Fruit fly (Drosophila melanogaster) whole organism, embryonic: ENCODE results near the gene CG5592.

Source experiments
- Aef1 ChIP-seq: fragments of 200-800 bp; sonication (Bioruptor generic); IDR thresholded peaks from 3 replicates; pipeline ENCODE4 v1.3.6; 2022; ENCODE audit warnings: missing biosample characterization, missing genetic modification characterization
- Asciz ChIP-seq: fragments of 200-800 bp; sonication (Bioruptor generic); optimal IDR thresholded peaks from 2 replicates; lab custom pipeline; 2017; ENCODE audit warnings: missing biosample characterization, mild to moderate bottlenecking, missing genetic modification characterization, missing genetic modification reagents
- BEAF-32 ChIP-seq: fragments of 200-800 bp; sonication (Bioruptor generic); optimal IDR thresholded peaks from 3 replicates; lab custom pipeline; 2017; ENCODE audit warnings: missing biosample characterization, missing genetic modification characterization, mild to moderate bottlenecking, moderate library complexity, missing genetic modification reagents
- Bdp1 ChIP-seq: fragments of 200-800 bp; sonication (Bioruptor generic); optimal IDR thresholded peaks from 3 replicates; lab custom pipeline; 2016; ENCODE audit warnings: missing biosample characterization, missing genetic modification characterization
- CG1233 ChIP-seq: fragments of 200-800 bp; sonication (Bioruptor generic); optimal IDR thresholded peaks from 4 replicates; lab custom pipeline; 2018; ENCODE audit warnings: missing biosample characterization, mild to moderate bottlenecking, missing genetic modification characterization
- CG12744 ChIP-seq: fragments of 200-800 bp; sonication (Bioruptor generic); optimal IDR thresholded peaks from 2 replicates; lab custom pipeline; 2016; ENCODE audit warnings: missing biosample characterization, missing genetic modification characterization
- CG13287 ChIP-seq: fragments of 200-800 bp; sonication (Bioruptor generic); IDR thresholded peaks from 2 replicates; pipeline ENCODE4 v1.3.6; 2022; ENCODE audit warnings: missing biosample characterization, missing genetic modification characterization; ENCODE audit not compliant: partially characterized antibody
- CG16779 ChIP-seq: fragments of 200-800 bp; sonication (Bioruptor generic); IDR thresholded peaks from 2 replicates; pipeline ENCODE4 v1.3.6; 2022; ENCODE audit warnings: missing biosample characterization, missing genetic modification characterization
- CG17361 ChIP-seq: fragments of 200-800 bp; sonication (Bioruptor generic); IDR thresholded peaks from 3 replicates; pipeline ENCODE4 v1.3.6; 2022; ENCODE audit warnings: missing biosample characterization, missing genetic modification characterization
- CG17612 ChIP-seq: fragments of 200-800 bp; sonication (Bioruptor generic); IDR thresholded peaks from 2 replicates; pipeline ENCODE4 v1.3.6; 2022; ENCODE audit warnings: missing biosample characterization, missing genetic modification characterization
- CG18011 ChIP-seq: fragments of 200-800 bp; sonication (Bioruptor generic); optimal IDR thresholded peaks from 2 replicates; lab custom pipeline; 2017; ENCODE audit warnings: missing biosample characterization, missing genetic modification characterization, mild to moderate bottlenecking, moderate library complexity, missing genotype
- CG2678 ChIP-seq: fragments of 200-800 bp; sonication (Bioruptor generic); optimal IDR thresholded peaks from 3 replicates; lab custom pipeline; 2019; ENCODE audit warnings: missing biosample characterization, mild to moderate bottlenecking, missing genetic modification characterization, moderate library complexity
- CG31365 ChIP-seq: fragments of 200-800 bp; sonication (Bioruptor generic); optimal IDR thresholded peaks from 2 replicates; lab custom pipeline; 2018; ENCODE audit warnings: missing biosample characterization, mild to moderate bottlenecking, missing genetic modification characterization
- CG3726 ChIP-seq: fragments of 200-800 bp; sonication (Bioruptor generic); IDR thresholded peaks from 3 replicates; pipeline ENCODE4, ENCODE4 v1.3.6; 2022; ENCODE audit warnings: missing biosample characterization, missing genetic modification characterization
- CG42726 ChIP-seq: fragments of 200-800 bp; sonication (Bioruptor generic); IDR thresholded peaks from 2 replicates; pipeline ENCODE4 v1.3.6; 2022; ENCODE audit warnings: missing biosample characterization, missing genetic modification characterization; ENCODE audit not compliant: partially characterized antibody
- CG4282 ChIP-seq: fragments of 200-800 bp; sonication (Bioruptor generic); optimal IDR thresholded peaks from 2 replicates; lab custom pipeline; 2016; ENCODE audit warnings: missing biosample characterization, missing genetic modification characterization
- CG4820 ChIP-seq: fragments of 200-800 bp; sonication (Bioruptor generic); optimal IDR thresholded peaks from 3 replicates; lab custom pipeline; 2016; ENCODE audit warnings: missing biosample characterization, missing genetic modification characterization
- CG5953 ChIP-seq: fragments of 200-800 bp; sonication (Bioruptor generic); IDR thresholded peaks from 2 replicates; pipeline ENCODE4 v1.3.6; 2022; ENCODE audit warnings: missing biosample characterization, missing genetic modification characterization
- CG6175 ChIP-seq: fragments of 200-800 bp; sonication (Bioruptor generic); IDR thresholded peaks from 3 replicates; pipeline ENCODE4 v1.3.6; 2022; ENCODE audit warnings: missing biosample characterization, missing genetic modification characterization
- CG6272 ChIP-seq: fragments of 200-800 bp; sonication (Bioruptor generic); IDR thresholded peaks from 2 replicates; pipeline ENCODE4 v1.3.6; 2022; ENCODE audit warnings: missing biosample characterization, missing genetic modification characterization
- CG6791 ChIP-seq: fragments of 200-800 bp; sonication (Bioruptor generic); IDR thresholded peaks from 3 replicates; pipeline ENCODE4 v1.3.6; 2022; ENCODE audit warnings: missing biosample characterization, missing genetic modification characterization; ENCODE audit not compliant: partially characterized antibody
- CG7357 ChIP-seq: fragments of 200-800 bp; sonication (Bioruptor generic); IDR thresholded peaks from 3 replicates; pipeline ENCODE4 v1.3.6; 2022; ENCODE audit warnings: missing biosample characterization, missing genetic modification characterization
- CG8290 ChIP-seq, 3 experiments: fragments of 200-800 bp; sonication (Bioruptor generic); optimal IDR thresholded peaks; 2 replicates each; lab custom pipeline; 2016 to 2019; ENCODE audit warnings: missing biosample characterization in 3 of 3, missing genetic modification characterization in 3 of 3, mild to moderate bottlenecking in 2 of 3, moderate library complexity in 1 of 3
- Dad ChIP-seq: fragments of 200-800 bp; sonication (Bioruptor generic); optimal IDR thresholded peaks from 3 replicates; lab custom pipeline; 2016; ENCODE audit warnings: missing biosample characterization, missing genetic modification characterization
- Dbx ChIP-seq: fragments of 200-800 bp; sonication (Bioruptor generic); IDR thresholded peaks from 3 replicates; pipeline ENCODE4 v1.3.6; 2022; ENCODE audit warnings: missing biosample characterization, missing genetic modification characterization
- H15 ChIP-seq: fragments of 200-800 bp; sonication (Bioruptor generic); IDR thresholded peaks from 3 replicates; pipeline ENCODE4 v1.3.6; 2022; ENCODE audit warnings: missing biosample characterization, missing genetic modification characterization
- Hand ChIP-seq: fragments of 200-800 bp; sonication (Bioruptor generic); optimal IDR thresholded peaks from 2 replicates; lab custom pipeline; 2017; ENCODE audit warnings: mild to moderate bottlenecking, missing biosample characterization, missing genetic modification reagents, missing genetic modification characterization
- MESR4 ChIP-seq: fragments of 200-800 bp; sonication (Bioruptor generic); optimal IDR thresholded peaks from 2 replicates; lab custom pipeline; 2018; ENCODE audit warnings: missing biosample characterization, mild to moderate bottlenecking, missing genetic modification characterization, moderate library complexity
- Nf-YC ChIP-seq: fragments of 200-800 bp; optimal IDR thresholded peaks from 3 replicates; lab custom pipeline; 2019; ENCODE audit warnings: missing biosample characterization, mild to moderate bottlenecking, missing genetic modification characterization, moderate library complexity
- Sin3A ChIP-seq: fragments of >200 bp; optimal IDR thresholded peaks from 2 replicates; lab custom pipeline; 2018
- TFAM ChIP-seq: fragments of 200-800 bp; sonication (Bioruptor generic); optimal IDR thresholded peaks from 2 replicates; lab custom pipeline; 2017; ENCODE audit warnings: missing biosample characterization, missing genetic modification characterization, inconsistent platforms
- ara ChIP-seq: fragments of 200-800 bp; sonication (Bioruptor generic); IDR thresholded peaks from 2 replicates; pipeline ENCODE4 v1.3.6; 2022; ENCODE audit warnings: missing biosample characterization, missing genetic modification characterization
- esg ChIP-seq: fragments of 200-800 bp; sonication (Bioruptor generic); conservative IDR thresholded peaks from 2 replicates; pipeline ENCODE4 v1.3.6; 2022; ENCODE audit warnings: missing biosample characterization, missing genetic modification characterization
- gt ChIP-seq: fragments of 200-800 bp; sonication (Bioruptor generic); IDR thresholded peaks from 2 replicates; pipeline ENCODE4 v1.3.6; 2022; ENCODE audit warnings: missing biosample characterization, missing genetic modification characterization
- insv ChIP-seq, 2 experiments: fragments of 200-800 bp; sonication (Bioruptor generic); optimal IDR thresholded peaks; 3 replicates each; lab custom pipeline; 2016 to 2018; ENCODE audit warnings: missing biosample characterization in 2 of 2, missing genetic modification characterization in 2 of 2
- knrl ChIP-seq: fragments of 200-800 bp; sonication (Bioruptor generic); IDR thresholded peaks from 3 replicates; pipeline ENCODE4 v1.3.6; 2022; ENCODE audit warnings: missing biosample characterization, missing genetic modification characterization; ENCODE audit not compliant: partially characterized antibody
- nerfin-2 ChIP-seq: fragments of 200-800 bp; sonication (Bioruptor generic); IDR thresholded peaks from 2 replicates; pipeline ENCODE4 v1.3.6; 2022; ENCODE audit warnings: missing biosample characterization, missing genetic modification characterization; ENCODE audit not compliant: partially characterized antibody
- org-1 ChIP-seq: fragments of 200-800 bp; sonication (Bioruptor generic); optimal IDR thresholded peaks from 2 replicates; lab custom pipeline; 2017; ENCODE audit warnings: missing biosample characterization, missing genetic modification characterization
- p53 ChIP-seq: fragments of 200-800 bp; sonication (Bioruptor generic); optimal IDR thresholded peaks from 2 replicates; lab custom pipeline; 2016; ENCODE audit warnings: missing biosample characterization, missing genetic modification characterization
- rib ChIP-seq: fragments of 200-800 bp; sonication (Bioruptor generic); IDR thresholded peaks from 2 replicates; pipeline ENCODE4 v1.3.6; 2022; ENCODE audit warnings: missing biosample characterization, missing genetic modification characterization
- ro ChIP-seq: fragments of 200-800 bp; sonication (Bioruptor generic); IDR thresholded peaks from 2 replicates; pipeline ENCODE4 v1.3.6; 2022; ENCODE audit warnings: missing biosample characterization, missing genetic modification characterization
- salm ChIP-seq: fragments of 200-800 bp; sonication (Bioruptor generic); optimal IDR thresholded peaks from 2 replicates; lab custom pipeline; 2018; ENCODE audit warnings: missing biosample characterization, mild to moderate bottlenecking, missing genetic modification characterization
- sens-2 ChIP-seq: fragments of 200-800 bp; sonication (Bioruptor generic); IDR thresholded peaks from 2 replicates; pipeline ENCODE4 v1.3.6; 2022; ENCODE audit warnings: missing biosample characterization, missing genetic modification characterization
- sisA ChIP-seq: fragments of 200-800 bp; sonication (Bioruptor generic); IDR thresholded peaks from 2 replicates; pipeline ENCODE4 v1.3.6; 2022; ENCODE audit warnings: missing biosample characterization, missing genetic modification characterization
- slou ChIP-seq: fragments of 200-800 bp; sonication (Bioruptor generic); optimal IDR thresholded peaks from 3 replicates; lab custom pipeline; 2016; ENCODE audit warnings: missing biosample characterization, missing genetic modification characterization
- sob ChIP-seq: fragments of 200-800 bp; sonication (Bioruptor generic); IDR thresholded peaks from 2 replicates; pipeline ENCODE4 v1.3.6; 2022; ENCODE audit warnings: missing biosample characterization, missing genetic modification characterization
- sr ChIP-seq: fragments of 200-800 bp; sonication (Bioruptor generic); IDR thresholded peaks from 3 replicates; pipeline ENCODE4 v1.3.6; 2022; ENCODE audit warnings: missing biosample characterization, missing genetic modification characterization
- sug ChIP-seq: fragments of 200-800 bp; optimal IDR thresholded peaks from 2 replicates; lab custom pipeline; 2019; ENCODE audit warnings: missing biosample characterization, mild to moderate bottlenecking, missing genetic modification characterization, moderate library complexity
- trem ChIP-seq: fragments of 200-800 bp; optimal IDR thresholded peaks from 3 replicates; lab custom pipeline; 2019; ENCODE audit warnings: missing biosample characterization, mild to moderate bottlenecking, missing genetic modification characterization, moderate library complexity

Gene CG5592

dm6 chr3L:5869614-5870204, 27.7 kb upstream of the CG5592 start (continued):
- TF ChIP-seq CG31365 (peak; percentile 87), CG2678 (tag; lab: Kevin White, UChicago) (no peak), CG1233 (GFP tag; lab: Kevin White, UChicago) (peak; percentile 24), org-1 (GFP tag; lab: Kevin White, UChicago) (no peak), CG12744 (GFP tag; lab: Kevin White, UChicago) (peak; percentile 36), Hand (GFP tag; lab: Kevin White, UChicago) (no peak), CG7357 (GFP tag; lab: Robert Waterston, UW) (peak; percentile 35; the same call in 1 of the 3 replicates), CG6791 (GFP tag; lab: Robert Waterston, UW) (peak; percentile 87), nerfin-2 (GFP tag; lab: Robert Waterston, UW) (no peak), Aef1 (GFP tag; lab: Robert Waterston, UW) (peak; percentile 98), BEAF-32 (GFP tag; lab: Kevin White, UChicago) (no peak), CG18011 (GFP tag; lab: Kevin White, UChicago) (peak; percentile 99), CG42726 (peak; percentile 77), insv (GFP tag; optimal IDR thresholded peaks at IDR 0.05; lab: Kevin White, UChicago) (peak in 1 of 2 experiments; percentile 70), sug (tag; lab: Kevin White, UChicago) (no peak), H15 (GFP tag; lab: Robert Waterston, UW) (peak; percentile 77), TFAM (GFP tag; lab: Kevin White, UChicago) (peak; percentile 21), CG3726 (GFP tag; lab: Robert Waterston, UW) (peak; percentile 58; the same call in 2 of the 3 replicates), p53 (peak; percentile 65), Asciz (GFP tag; lab: Kevin White, UChicago) (no peak), CG17361 (GFP tag; lab: Robert Waterston, UW) (peak; percentile 63; the same call in 1 of the 3 replicates), sr (GFP tag; lab: Robert Waterston, UW) (peak; percentile 55; the same call in 1 of the 3 replicates), salm (tag; lab: Kevin White, UChicago) (no peak), Dbx (GFP tag; lab: Robert Waterston, UW) (peak; percentile 86), sens-2 (GFP tag; lab: Robert Waterston, UW) (0 out of 2 replicates have a peak, but pooled peaks have one; percentile 8), Nf-YC (tag; lab: Kevin White, UChicago) (no peak), gt (GFP tag; lab: Robert Waterston, UW) (0 out of 2 replicates have a peak, but pooled peaks have one; percentile 9), Dad (GFP tag; lab: Kevin White, UChicago) (peak; percentile 62), CG6272 (GFP tag; lab: Robert Waterston, UW) (peak; percentile 56), esg (GFP tag; lab: Robert Waterston, UW) (peak; percentile 22; the same call in 1 of the 2 replicates), slou (peak; percentile 48), CG4820 (peak; percentile 64), CG4282 (GFP tag; lab: Kevin White, UChicago) (no peak), knrl (GFP tag; lab: Robert Waterston, UW) (peak; percentile 65; the same call in 1 of the 3 replicates), CG17612 (peak; percentile 21; the same call in 1 of the 2 replicates), CG5953 (GFP tag; lab: Robert Waterston, UW) (peak; percentile 23; the same call in 1 of the 2 replicates), ro (GFP tag; lab: Robert Waterston, UW) (no peak; the same call in 1 of the 2 replicates), ara (GFP tag; lab: Robert Waterston, UW) (peak; percentile 58), CG16779 (GFP tag; lab: Robert Waterston, UW) (0 out of 2 replicates have a peak, but pooled peaks have one; percentile 52), Sin3A (no peak), CG13287 (peak; percentile 76; the same call in 1 of the 2 replicates), MESR4 (GFP tag; lab: Kevin White, UChicago) (no peak), CG6175 (GFP tag; lab: Robert Waterston, UW) (no peak), CG8290 (GFP tag; optimal IDR thresholded peaks at IDR 0.05; lab: Kevin White, UChicago) (peak; percentile 94), CG8290 (tag; optimal IDR thresholded peaks at IDR 0.05; lab: Kevin White, UChicago) (no peak), sob (GFP tag; lab: Robert Waterston, UW) (peak; percentile 85), rib (GFP tag; lab: Robert Waterston, UW) (no peak), Bdp1 (GFP tag; lab: Kevin White, UChicago) (peak; percentile 95), trem (tag; lab: Kevin White, UChicago) (peak; percentile 66), sisA (peak; percentile 83)
